Worm (Caenorhabditis elegans): ENCODE measurements around the gene skpo-1.

Gene skpo-1

ce11 chrII:8384344-8384743, 20.3 kb downstream of the skpo-1 start:
- TF ChIP-seq unc-3 (GFP tag; conservative IDR thresholded peaks at IDR 0.05) (no peak), unc-3 (tag; optimal IDR thresholded peaks at IDR 0.05) (no peak), unc-42 (tag; optimal IDR thresholded peaks at IDR 0.05) (no peak), K09A11.1 (tag; optimal IDR thresholded peaks at IDR 0.05; ENCODE audit: insufficient read depth) (no peak), ceh-2 (tag; optimal IDR thresholded peaks at IDR 0.05) (no peak), pag-3 (tag; optimal IDR thresholded peaks at IDR 0.05; ENCODE audit: borderline replicate concordance) (no peak), ceh-9 (tag; optimal IDR thresholded peaks at IDR 0.05) (no peak), ahr-1 (tag; optimal IDR thresholded peaks at IDR 0.05) (no peak), zip-5 (tag; optimal IDR thresholded peaks at IDR 0.05) (no peak), fkh-6 (tag; optimal IDR thresholded peaks at IDR 0.05) (no peak), C08G9.2 (tag; optimal IDR thresholded peaks at IDR 0.05) (no peak), ceh-14 (tag; optimal IDR thresholded peaks at IDR 0.05) (no peak), ets-4 (tag; optimal IDR thresholded peaks at IDR 0.05) (no peak)

- TF ChIP-seq gmeb-2 (tag; optimal IDR thresholded peaks at IDR 0.05) (no peak), pqm-1 (tag; optimal IDR thresholded peaks at IDR 0.05) (peak; percentile 72), lin-11 (tag; optimal IDR thresholded peaks at IDR 0.05) (no peak), ceh-48 (tag; optimal IDR thresholded peaks at IDR 0.05) (no peak), C38D4.7 (GFP tag; optimal IDR thresholded peaks at IDR 0.05) (no peak), unc-3 (GFP tag; conservative IDR thresholded peaks at IDR 0.05) (no peak), unc-3 (tag; optimal IDR thresholded peaks at IDR 0.05) (no peak), elt-2 (tag; optimal IDR thresholded peaks at IDR 0.05) (peak; percentile 91), ahr-1 (tag; optimal IDR thresholded peaks at IDR 0.05) (no peak), ceh-6 (GFP tag; optimal IDR thresholded peaks at IDR 0.05) (no peak)
Measured at ce11 chrII:8382880-8383279, 21.8 kb downstream of the skpo-1 start.

- TF ChIP-seq gmeb-2 (tag; optimal IDR thresholded peaks at IDR 0.05) (no peak), ceh-22 (tag; optimal IDR thresholded peaks at IDR 0.05) (no peak), unc-42 (tag; optimal IDR thresholded peaks at IDR 0.05) (no peak), hlh-6 (tag; optimal IDR thresholded peaks at IDR 0.05) (no peak), zip-5 (tag; optimal IDR thresholded peaks at IDR 0.05) (no peak), ceh-34 (tag; optimal IDR thresholded peaks at IDR 0.05) (no peak), nhr-11 (tag; optimal IDR thresholded peaks at IDR 0.05) (no peak), ttx-3 (tag; optimal IDR thresholded peaks at IDR 0.05) (no peak), unc-86 (tag; optimal IDR thresholded peaks at IDR 0.05) (no peak), tbx-2 (tag; optimal IDR thresholded peaks at IDR 0.05) (no peak), lim-6 (tag; optimal IDR thresholded peaks at IDR 0.05) (no peak), pax-1 (tag; optimal IDR thresholded peaks at IDR 0.05) (no peak), dmd-4 (tag; optimal IDR thresholded peaks at IDR 0.05; ENCODE audit: borderline replicate concordance) (no peak), sox-4 (tag; optimal IDR thresholded peaks at IDR 0.05) (no peak), sdc-2 (tag; optimal IDR thresholded peaks at IDR 0.05) (no peak), ceh-19 (GFP tag; optimal IDR thresholded peaks at IDR 0.05) (no peak)
Measured at ce11 chrII:8381197-8381596, 23.5 kb downstream of the skpo-1 start, which contains the start of gene F49E12.12. Gene F49E12.12 (plus strand): TSS chrII:8381497.

ce11 chrII:8380188-8380587, 24.5 kb downstream of the skpo-1 start:
- no peak for TF ChIP-seq ceh-48 (tag; optimal IDR thresholded peaks at IDR 0.05)
- TF ChIP-seq ets-4 (tag; optimal IDR thresholded peaks at IDR 0.05), result no peak
- TF ChIP-seq ceh-14 (tag; optimal IDR thresholded peaks at IDR 0.05), result no peak
- TF ChIP-seq sox-2 (GFP tag; IDR thresholded peaks at IDR 0.05), result no peak
- TF ChIP-seq tbx-7 (tag; optimal IDR thresholded peaks at IDR 0.05), result no peak
- no peak for TF ChIP-seq ceh-31 (tag; optimal IDR thresholded peaks at IDR 0.05)
- no peak for TF ChIP-seq ceh-6 (GFP tag; optimal IDR thresholded peaks at IDR 0.05)
- no peak for TF ChIP-seq ceh-30 (tag; optimal IDR thresholded peaks at IDR 0.05)
- no peak for TF ChIP-seq sdc-2 (tag; optimal IDR thresholded peaks at IDR 0.05)
- TF ChIP-seq hlh-15 (tag; optimal IDR thresholded peaks at IDR 0.05), result no peak
- TF ChIP-seq K02D7.2 (tag; optimal IDR thresholded peaks at IDR 0.05), result no peak
- no peak for TF ChIP-seq unc-3 (GFP tag; conservative IDR thresholded peaks at IDR 0.05)
- no peak for TF ChIP-seq unc-3 (tag; optimal IDR thresholded peaks at IDR 0.05)
- TF ChIP-seq unc-55 (GFP tag; optimal IDR thresholded peaks at IDR 0.05), result no peak
- TF ChIP-seq pros-1 (tag; optimal IDR thresholded peaks at IDR 0.05), result no peak
